Worm (Caenorhabditis elegans): Measurements from ENCODE around the gene ckb-4.

ckb-4 gene

ce11 chrV:2153274-2153673 is 44.0 kb upstream of the ckb-4 start, which contains the start of gene srbc-23:
TSS of gene srbc-23 (plus strand) at chrV:2153574.
- TF ChIP-seq nhr-6 (tag; optimal IDR thresholded peaks at IDR 0.05): no peak
- no peak for TF ChIP-seq skn-1 (tag; optimal IDR thresholded peaks at IDR 0.05)
- TF ChIP-seq zag-1 (tag; optimal IDR thresholded peaks at IDR 0.05): no peak
- no peak for TF ChIP-seq lin-13 (GFP tag; optimal IDR thresholded peaks at IDR 0.05)
- TF ChIP-seq nhr-11 (tag; optimal IDR thresholded peaks at IDR 0.05): no peak
- no peak for TF ChIP-seq nhr-237 (tag; optimal IDR thresholded peaks at IDR 0.05)
- TF ChIP-seq egl-27 (tag; optimal IDR thresholded peaks at IDR 0.05): no peak
- no peak for TF ChIP-seq ZK546.5 (tag; optimal IDR thresholded peaks at IDR 0.05)
- no peak for TF ChIP-seq Y55F3AM.14 (GFP tag; optimal IDR thresholded peaks at IDR 0.05)
- no peak for TF ChIP-seq fos-1 (tag; optimal IDR thresholded peaks at IDR 0.05)
- TF ChIP-seq nhr-12 (tag; optimal IDR thresholded peaks at IDR 0.05): no peak
- TF ChIP-seq sma-3 (GFP tag; optimal IDR thresholded peaks at IDR 0.05): no peak
- TF ChIP-seq R02D3.7 (tag; optimal IDR thresholded peaks at IDR 0.05): no peak
- no peak for TF ChIP-seq ztf-4 (tag; optimal IDR thresholded peaks at IDR 0.05)
- TF ChIP-seq ceh-16 (tag; optimal IDR thresholded peaks at IDR 0.05): no peak
- no peak for TF ChIP-seq mdl-1 (tag; optimal IDR thresholded peaks at IDR 0.05)
- TF ChIP-seq unc-62 (GFP tag; optimal IDR thresholded peaks at IDR 0.05): no peak
- TF ChIP-seq nhr-23 (tag; optimal IDR thresholded peaks at IDR 0.05): no peak

- TF ChIP-seq nhr-11 (tag; optimal IDR thresholded peaks at IDR 0.05) (no peak), sma-3 (GFP tag; optimal IDR thresholded peaks at IDR 0.05) (no peak), nhr-77 (tag; optimal IDR thresholded peaks at IDR 0.05) (no peak), ama-1 (optimal IDR thresholded peaks at IDR 0.05) (no peak), unc-62 (GFP tag; optimal IDR thresholded peaks at IDR 0.05) (no peak), snpc-4 (tag; optimal IDR thresholded peaks at IDR 0.05) (no peak), elt-1 (tag; optimal IDR thresholded peaks at IDR 0.05) (no peak), sem-4 (tag; optimal IDR thresholded peaks at IDR 0.05) (no peak), nhr-6 (tag; optimal IDR thresholded peaks at IDR 0.05) (no peak), ztf-11 (tag; optimal IDR thresholded peaks at IDR 0.05) (no peak), nhr-10 (tag; optimal IDR thresholded peaks at IDR 0.05) (no peak), unc-55 (GFP tag; optimal IDR thresholded peaks at IDR 0.05) (no peak), elt-3 (tag; optimal IDR thresholded peaks at IDR 0.05) (no peak), ztf-1 (GFP tag; conservative IDR thresholded peaks at IDR 0.05) (no peak), C34F6.9 (tag; optimal IDR thresholded peaks at IDR 0.05) (no peak), Y55F3AM.14 (GFP tag; optimal IDR thresholded peaks at IDR 0.05) (no peak), nhr-23 (tag; optimal IDR thresholded peaks at IDR 0.05) (no peak)
These were observed 42.2 kb upstream of the ckb-4 start, which contains the start of gene srbc-24 for ce11 chrV:2151458-2151857. TSS of gene srbc-24 (plus strand) at chrV:2151758.

- TF ChIP-seq lsy-2 (tag; optimal IDR thresholded peaks at IDR 0.05) (no peak), mbf-1 (tag; optimal IDR thresholded peaks at IDR 0.05) (no peak), nhr-77 (tag; optimal IDR thresholded peaks at IDR 0.05) (no peak), peb-1 (tag; optimal IDR thresholded peaks at IDR 0.05) (no peak), nhr-237 (tag; optimal IDR thresholded peaks at IDR 0.05) (no peak), Y55F3AM.14 (GFP tag; optimal IDR thresholded peaks at IDR 0.05) (no peak), ZK546.5 (tag; optimal IDR thresholded peaks at IDR 0.05) (no peak), nhr-23 (tag; optimal IDR thresholded peaks at IDR 0.05) (no peak), nhr-12 (tag; optimal IDR thresholded peaks at IDR 0.05) (no peak), lin-11 (tag; optimal IDR thresholded peaks at IDR 0.05) (no peak), elt-3 (tag; optimal IDR thresholded peaks at IDR 0.05) (no peak), fos-1 (tag; optimal IDR thresholded peaks at IDR 0.05) (no peak)
These were observed 41.6 kb upstream of the ckb-4 start, which contains the start of gene C45H4.13 for ce11 chrV:2150876-2151275. TSS of gene C45H4.13 (minus strand) at chrV:2150976.

- TF ChIP-seq skn-1 (tag; optimal IDR thresholded peaks at IDR 0.05) (no peak), sem-4 (tag; optimal IDR thresholded peaks at IDR 0.05) (no peak), gmeb-1 (tag; optimal IDR thresholded peaks at IDR 0.05) (no peak), dmd-4 (tag; optimal IDR thresholded peaks at IDR 0.05) (no peak), nhr-129 (tag; optimal IDR thresholded peaks at IDR 0.05) (no peak), elt-1 (tag; optimal IDR thresholded peaks at IDR 0.05) (no peak), blmp-1 (tag; optimal IDR thresholded peaks at IDR 0.05; ENCODE audit: insufficient read depth) (no peak), crh-2 (tag; optimal IDR thresholded peaks at IDR 0.05) (no peak), mbf-1 (tag; optimal IDR thresholded peaks at IDR 0.05) (no peak), nhr-25 (tag; optimal IDR thresholded peaks at IDR 0.05) (no peak), nhr-10 (tag; optimal IDR thresholded peaks at IDR 0.05) (no peak), Y55F3AM.14 (GFP tag; optimal IDR thresholded peaks at IDR 0.05) (no peak), lin-13 (GFP tag; optimal IDR thresholded peaks at IDR 0.05) (no peak), nhr-12 (tag; optimal IDR thresholded peaks at IDR 0.05) (no peak), snpc-4 (tag; optimal IDR thresholded peaks at IDR 0.05) (no peak), peb-1 (tag; optimal IDR thresholded peaks at IDR 0.05) (no peak), alr-1 (tag; optimal IDR thresholded peaks at IDR 0.05) (no peak), ztf-1 (GFP tag; conservative IDR thresholded peaks at IDR 0.05) (no peak)
These were observed 40.2 kb upstream of the ckb-4 start, which contains the start of gene C45H4.21 for ce11 chrV:2149432-2149831. TSS of gene C45H4.21 (minus strand) at chrV:2149532.
